Fruit fly (Drosophila melanogaster): Measurements from ENCODE around the gene CG18809.

Gene CG18809

dm6 chrX:19735270-19735669, 8.9 kb downstream of the CG18809 start, which contains the start of gene CG14234:
CG14234 (plus strand) TSS chrX:19735570.
- TF ChIP-seq Ets97D (GFP tag; optimal IDR thresholded peaks at IDR 0.05) (no peak), Scr (GFP tag; IDR thresholded peaks at IDR 0.05; ENCODE audit: partially characterized antibody) (no peak), da (GFP tag; optimal IDR thresholded peaks at IDR 0.05) (no peak), CG11504 (tag; optimal IDR thresholded peaks at IDR 0.05) (no peak), pzg (GFP tag; optimal IDR thresholded peaks at IDR 0.05) (peak; percentile 12), CG5180 (GFP tag; optimal IDR thresholded peaks at IDR 0.05) (no peak), CG8089 (GFP tag; optimal IDR thresholded peaks at IDR 0.05) (no peak), CG31365 (tag; optimal IDR thresholded peaks at IDR 0.05) (no peak), CG12769 (tag; optimal IDR thresholded peaks at IDR 0.05) (no peak), seq (GFP tag; IDR thresholded peaks at IDR 0.05) (peak; percentile 45; the same call in 1 of the 2 replicates), CG17802 (tag; optimal IDR thresholded peaks at IDR 0.05) (no peak), pfk (GFP tag; optimal IDR thresholded peaks at IDR 0.05) (no peak), Med (GFP tag) (peak; percentile 9), CG3065 (GFP tag; optimal IDR thresholded peaks at IDR 0.05) (no peak), unc-4 (GFP tag; IDR thresholded peaks at IDR 0.05; ENCODE audit: partially characterized antibody) (no peak), Nf-YC (tag; optimal IDR thresholded peaks at IDR 0.05) (no peak), fd64A (GFP tag; optimal IDR thresholded peaks at IDR 0.05) (no peak), HLH3B (GFP tag; IDR thresholded peaks at IDR 0.05) (no peak), CG10321 (GFP tag; IDR thresholded peaks at IDR 0.05) (peak; percentile 59; the same call in 1 of the 2 replicates)

- no peak for TF ChIP-seq CG17186 (GFP tag; optimal IDR thresholded peaks at IDR 0.05)
- no peak for TF ChIP-seq phol (tag; optimal IDR thresholded peaks at IDR 0.05)
- peak; percentile 78 for TF ChIP-seq gfzf (GFP tag; optimal IDR thresholded peaks at IDR 0.05)
- no peak for TF ChIP-seq CG43689 (GFP tag; IDR thresholded peaks at IDR 0.05)
- TF ChIP-seq nerfin-1 (tag; optimal IDR thresholded peaks at IDR 0.05) = peak; percentile 86
- 0 out of 2 replicates have a peak, but pooled peaks have one; percentile 40 for TF ChIP-seq unc-4 (GFP tag; IDR thresholded peaks at IDR 0.05; ENCODE audit: partially characterized antibody)
- no peak for TF ChIP-seq D19A (tag; optimal IDR thresholded peaks at IDR 0.05)
- TF ChIP-seq CG2116 (GFP tag; optimal IDR thresholded peaks at IDR 0.05) = peak; percentile 64
- peak; percentile 44; the same call in 1 of the 2 replicates for TF ChIP-seq MBD-R2 (GFP tag; IDR thresholded peaks at IDR 0.05)
- no peak for TF ChIP-seq Dfd (GFP tag; optimal IDR thresholded peaks at IDR 0.05)
- TF ChIP-seq Dp (GFP tag; optimal IDR thresholded peaks at IDR 0.05) = peak; percentile 68
- no peak for TF ChIP-seq BtbVII (GFP tag; optimal IDR thresholded peaks at IDR 0.05)
- TF ChIP-seq Dll (GFP tag; IDR thresholded peaks at IDR 0.05; ENCODE audit: partially characterized antibody) = 0 out of 4 replicates have a peak, but pooled peaks have one; percentile 48
- TF ChIP-seq CG9876 (GFP tag; optimal IDR thresholded peaks at IDR 0.05) = no peak
- peak; percentile 52 for TF ChIP-seq Sry-δ (GFP tag; optimal IDR thresholded peaks at IDR 0.05)
- TF ChIP-seq Jarid2 (GFP tag; optimal IDR thresholded peaks at IDR 0.05) = no peak
- peak; percentile 37; the same call in 1 of the 2 replicates for TF ChIP-seq amos (GFP tag; IDR thresholded peaks at IDR 0.05; ENCODE audit: partially characterized antibody)
- peak; percentile 40; the same call in 1 of the 3 replicates for TF ChIP-seq CG14860 (GFP tag; IDR thresholded peaks at IDR 0.05; ENCODE audit: partially characterized antibody)
- TF ChIP-seq sna (GFP tag; IDR thresholded peaks at IDR 0.05; ENCODE audit: partially characterized antibody) = 0 out of 2 replicates have a peak, but pooled peaks have one; percentile 21
- peak; percentile 45; the same call in 2 of the 3 replicates for TF ChIP-seq CG16813 (GFP tag; IDR thresholded peaks at IDR 0.05; ENCODE audit: partially characterized antibody)
- no peak for TF ChIP-seq chif (GFP tag; optimal IDR thresholded peaks at IDR 0.05)
- peak; percentile 76 for TF ChIP-seq Myb (GFP tag; optimal IDR thresholded peaks at IDR 0.05)
- TF ChIP-seq luna (GFP tag; optimal IDR thresholded peaks at IDR 0.05) = no peak
- no peak for TF ChIP-seq da (GFP tag; optimal IDR thresholded peaks at IDR 0.05)
- peak; percentile 89 for TF ChIP-seq MESR4 (GFP tag; optimal IDR thresholded peaks at IDR 0.05)
- peak; percentile 38 for TF ChIP-seq Scr (GFP tag; IDR thresholded peaks at IDR 0.05; ENCODE audit: partially characterized antibody)
- no peak for TF ChIP-seq Camta (GFP tag; optimal IDR thresholded peaks at IDR 0.05)
- peak; percentile 55 for TF ChIP-seq pzg (GFP tag; optimal IDR thresholded peaks at IDR 0.05)
- no peak for TF ChIP-seq CG14710 (tag; optimal IDR thresholded peaks at IDR 0.05)
- 0 out of 3 replicates have a peak, but pooled peaks have one; percentile 30 for TF ChIP-seq CG7963 (GFP tag; IDR thresholded peaks at IDR 0.05; ENCODE audit: partially characterized antibody)
- no peak for TF ChIP-seq NK7.1 (GFP tag; optimal IDR thresholded peaks at IDR 0.05)
- no peak for TF ChIP-seq CG4328 (GFP tag; optimal IDR thresholded peaks at IDR 0.05)
Observed at dm6 chrX:19730844-19731243, 13.3 kb downstream of the CG18809 start, which contains the start of gene AP-1-2beta. AP-1-2beta (plus strand) TSS chrX:19731004.

Data from whole organism, embryonic.